Worm (Caenorhabditis elegans): ENCODE results near the gene lem-2.
A peak's percentile ranks its signal among the peaks of the same experiment; 100 is the strongest.

The lem-2 gene

ce11 chrII:14040204-14040842 lies 22.9 kb upstream of the lem-2 start (continued):
- TF ChIP-seq nhr-237 (tag; optimal IDR thresholded peaks at IDR 0.05) = no peak
- peak; percentile 93 for TF ChIP-seq egl-5 (tag; optimal IDR thresholded peaks at IDR 0.05)
- peak; percentile 82 for TF ChIP-seq egl-27 (tag; optimal IDR thresholded peaks at IDR 0.05)
- TF ChIP-seq pqm-1 (tag; optimal IDR thresholded peaks at IDR 0.05) = peak; percentile 72

- TF ChIP-seq elt-3 (tag; optimal IDR thresholded peaks at IDR 0.05) (no peak), hmg-11 (tag; optimal IDR thresholded peaks at IDR 0.05) (no peak), elt-2 (tag; optimal IDR thresholded peaks at IDR 0.05) (peak; percentile 68), sea-2 (GFP tag; optimal IDR thresholded peaks at IDR 0.05) (no peak), ztf-11 (tag; optimal IDR thresholded peaks at IDR 0.05) (no peak), snpc-4 (tag; optimal IDR thresholded peaks at IDR 0.05) (peak; percentile 6), nhr-43 (tag; optimal IDR thresholded peaks at IDR 0.05; ENCODE audit: poor library complexity, severe bottlenecking) (peak; percentile 18), nhr-67 (tag; optimal IDR thresholded peaks at IDR 0.05) (no peak), daf-12 (tag; optimal IDR thresholded peaks at IDR 0.05) (no peak), eor-1 (tag; optimal IDR thresholded peaks at IDR 0.05) (no peak), nfya-1 (tag; optimal IDR thresholded peaks at IDR 0.05; ENCODE audit: insufficient read depth) (peak; percentile 1), unc-39 (tag; optimal IDR thresholded peaks at IDR 0.05) (no peak), ceh-9 (tag; optimal IDR thresholded peaks at IDR 0.05) (no peak), nhr-25 (tag; optimal IDR thresholded peaks at IDR 0.05) (no peak), nhr-237 (tag; optimal IDR thresholded peaks at IDR 0.05) (no peak), mml-1 (tag; optimal IDR thresholded peaks at IDR 0.05) (peak; percentile 75), tbx-2 (tag; optimal IDR thresholded peaks at IDR 0.05) (no peak), egl-27 (tag; optimal IDR thresholded peaks at IDR 0.05) (no peak), jun-1 (tag; optimal IDR thresholded peaks at IDR 0.05) (no peak), pqm-1 (tag; optimal IDR thresholded peaks at IDR 0.05) (peak; percentile 66), nhr-23 (tag; optimal IDR thresholded peaks at IDR 0.05) (no peak), skn-1 (tag; optimal IDR thresholded peaks at IDR 0.05) (no peak), pha-4 (tag; optimal IDR thresholded peaks at IDR 0.05) (peak; percentile 80), nhr-77 (tag; optimal IDR thresholded peaks at IDR 0.05) (no peak), nhr-28 (tag; optimal IDR thresholded peaks at IDR 0.05) (no peak), elt-1 (tag; optimal IDR thresholded peaks at IDR 0.05) (no peak)
Observed at ce11 chrII:14042836-14043604, 20.2 kb upstream of the lem-2 start.

- TF ChIP-seq nfya-1 (tag; optimal IDR thresholded peaks at IDR 0.05; ENCODE audit: insufficient read depth) (peak; percentile 81), egl-5 (tag; optimal IDR thresholded peaks at IDR 0.05) (peak; percentile 65), ZK546.5 (tag; optimal IDR thresholded peaks at IDR 0.05) (no peak), ztf-11 (tag; optimal IDR thresholded peaks at IDR 0.05) (no peak), nhr-28 (tag; optimal IDR thresholded peaks at IDR 0.05) (no peak), nhr-12 (tag; optimal IDR thresholded peaks at IDR 0.05) (no peak), elt-3 (tag; optimal IDR thresholded peaks at IDR 0.05) (no peak), ceh-82 (tag; optimal IDR thresholded peaks at IDR 0.05) (no peak), ceh-16 (tag; optimal IDR thresholded peaks at IDR 0.05) (no peak), lsy-12 (tag; optimal IDR thresholded peaks at IDR 0.05) (peak; percentile 18), nhr-77 (tag; optimal IDR thresholded peaks at IDR 0.05) (no peak), ceh-28 (tag; optimal IDR thresholded peaks at IDR 0.05) (peak; percentile 4), mdl-1 (tag; optimal IDR thresholded peaks at IDR 0.05) (peak; percentile 78), unc-62 (GFP tag; optimal IDR thresholded peaks at IDR 0.05) (no peak), egl-27 (tag; optimal IDR thresholded peaks at IDR 0.05) (no peak), nhr-11 (tag; optimal IDR thresholded peaks at IDR 0.05) (peak; percentile 90), ceh-9 (tag; optimal IDR thresholded peaks at IDR 0.05) (no peak), fkh-10 (GFP tag; optimal IDR thresholded peaks at IDR 0.05) (peak; percentile 97), eor-1 (tag; optimal IDR thresholded peaks at IDR 0.05) (no peak), skn-1 (tag; optimal IDR thresholded peaks at IDR 0.05) (peak; percentile 30), pqm-1 (tag; optimal IDR thresholded peaks at IDR 0.05) (peak; percentile 90), elt-2 (tag; optimal IDR thresholded peaks at IDR 0.05) (peak; percentile 93), tbx-2 (tag; optimal IDR thresholded peaks at IDR 0.05) (peak; percentile 50), mml-1 (tag; optimal IDR thresholded peaks at IDR 0.05) (no peak), unc-39 (tag; optimal IDR thresholded peaks at IDR 0.05) (no peak), pha-4 (tag; optimal IDR thresholded peaks at IDR 0.05) (peak; percentile 84), nhr-23 (tag; optimal IDR thresholded peaks at IDR 0.05) (no peak), nhr-237 (tag; optimal IDR thresholded peaks at IDR 0.05) (no peak), fos-1 (tag; optimal IDR thresholded peaks at IDR 0.05) (no peak), ztf-4 (tag; optimal IDR thresholded peaks at IDR 0.05) (no peak), jun-1 (tag; optimal IDR thresholded peaks at IDR 0.05) (peak; percentile 81), sea-2 (GFP tag; optimal IDR thresholded peaks at IDR 0.05) (no peak), snpc-4 (tag; optimal IDR thresholded peaks at IDR 0.05) (peak; percentile 56), hmg-11 (tag; optimal IDR thresholded peaks at IDR 0.05) (peak; percentile 74), lin-39 (tag; optimal IDR thresholded peaks at IDR 0.05) (peak; percentile 81), nhr-25 (tag; optimal IDR thresholded peaks at IDR 0.05) (no peak), daf-12 (tag; optimal IDR thresholded peaks at IDR 0.05) (no peak), R02D3.7 (tag; optimal IDR thresholded peaks at IDR 0.05) (no peak), elt-1 (tag; optimal IDR thresholded peaks at IDR 0.05) (no peak), ama-1 (optimal IDR thresholded peaks at IDR 0.05) (peak; percentile 28), nhr-43 (tag; optimal IDR thresholded peaks at IDR 0.05; ENCODE audit: poor library complexity, severe bottlenecking) (no peak), lin-15B (tag; optimal IDR thresholded peaks at IDR 0.05) (peak; percentile 26)
Observed at ce11 chrII:14044199-14044598, 19.1 kb upstream of the lem-2 start.
